Fruit fly (Drosophila melanogaster) whole organism, embryonic: ENCODE data around the gene CG9920.

Experiments used
- Antp ChIP-seq: fragments of 200-800 bp; sonication (Bioruptor generic); optimal IDR thresholded peaks from 3 replicates; lab custom pipeline; 2016; ENCODE audit warnings: missing biosample characterization, missing genetic modification characterization
- B-H2 ChIP-seq: fragments of 200-800 bp; sonication (Bioruptor generic); optimal IDR thresholded peaks from 2 replicates; lab custom pipeline; 2018; ENCODE audit warnings: missing biosample characterization, mild to moderate bottlenecking, missing genetic modification characterization
- BEAF-32 ChIP-seq: fragments of 200-800 bp; sonication (Bioruptor generic); optimal IDR thresholded peaks from 3 replicates; lab custom pipeline; 2017; ENCODE audit warnings: missing biosample characterization, missing genetic modification characterization, mild to moderate bottlenecking, moderate library complexity, missing genetic modification reagents
- Blimp-1 ChIP-seq: fragments of 200-800 bp; sonication (Bioruptor generic); optimal IDR thresholded peaks from 3 replicates; lab custom pipeline; 2018; ENCODE audit warnings: missing biosample characterization, missing genetic modification characterization, mild to moderate bottlenecking, moderate library complexity, missing genetic modification reagents
- CG11085 ChIP-seq: fragments of 200-800 bp; sonication (Bioruptor generic); IDR thresholded peaks from 2 replicates; pipeline ENCODE4 v1.3.6; 2022; ENCODE audit warnings: missing biosample characterization, missing genetic modification characterization
- CG13624 ChIP-seq: fragments of 200-800 bp; sonication (Bioruptor generic); optimal IDR thresholded peaks from 2 replicates; lab custom pipeline; 2016; ENCODE audit warnings: missing biosample characterization, missing genetic modification characterization
- CG14014 ChIP-seq: fragments of 200-800 bp; sonication (Bioruptor generic); IDR thresholded peaks from 2 replicates; pipeline ENCODE4 v1.3.6; 2022; ENCODE audit warnings: missing biosample characterization, missing genetic modification characterization
- CG15073 ChIP-seq: fragments of 200-800 bp; sonication (Bioruptor generic); optimal IDR thresholded peaks from 2 replicates; lab custom pipeline; 2016; ENCODE audit warnings: missing biosample characterization, missing genetic modification characterization
- CG16863 ChIP-seq: fragments of 200-800 bp; sonication (Bioruptor generic); optimal IDR thresholded peaks from 3 replicates; lab custom pipeline; 2016; ENCODE audit warnings: missing biosample characterization, missing genetic modification characterization
- CG17829 ChIP-seq: fragments of 200-800 bp; optimal IDR thresholded peaks from 2 replicates; lab custom pipeline; 2019; ENCODE audit warnings: missing biosample characterization, mild to moderate bottlenecking, missing genetic modification characterization, moderate library complexity
- CG2129 ChIP-seq: fragments of 200-800 bp; sonication (Bioruptor generic); IDR thresholded peaks from 2 replicates; pipeline ENCODE4 v1.3.6; 2022; ENCODE audit warnings: missing biosample characterization, missing genetic modification characterization; ENCODE audit not compliant: partially characterized antibody
- CG31365 ChIP-seq: fragments of 200-800 bp; sonication (Bioruptor generic); optimal IDR thresholded peaks from 2 replicates; lab custom pipeline; 2018; ENCODE audit warnings: missing biosample characterization, mild to moderate bottlenecking, missing genetic modification characterization
- CG3163 ChIP-seq: fragments of 200-800 bp; sonication (Bioruptor generic); optimal IDR thresholded peaks from 3 replicates; lab custom pipeline; 2016; ENCODE audit warnings: missing biosample characterization, missing genetic modification characterization
- CG4730 ChIP-seq: fragments of 200-800 bp; sonication (Bioruptor generic); IDR thresholded peaks from 2 replicates; pipeline ENCODE4 v1.3.6; 2022; ENCODE audit warnings: missing biosample characterization, missing genetic modification characterization
- CG5180 ChIP-seq: fragments of 200-800 bp; sonication (Bioruptor generic); optimal IDR thresholded peaks from 3 replicates; lab custom pipeline; 2017; ENCODE audit warnings: missing biosample characterization, missing genetic modification characterization, mild to moderate bottlenecking, moderate library complexity, missing genetic modification reagents
- CG6254 ChIP-seq: fragments of 200-800 bp; sonication (Bioruptor generic); optimal IDR thresholded peaks from 3 replicates; lab custom pipeline; 2017; ENCODE audit warnings: mild to moderate bottlenecking, missing biosample characterization, missing genetic modification reagents, missing genetic modification characterization
- CG8281 ChIP-seq: fragments of 200-800 bp; sonication (Bioruptor generic); optimal IDR thresholded peaks from 2 replicates; lab custom pipeline; 2018; ENCODE audit warnings: missing biosample characterization, mild to moderate bottlenecking, missing genetic modification characterization, moderate library complexity
- CG9727 ChIP-seq: fragments of 200-800 bp; sonication (Bioruptor generic); optimal IDR thresholded peaks from 3 replicates; lab custom pipeline; 2017; ENCODE audit warnings: missing biosample characterization, mild to moderate bottlenecking, missing genetic modification characterization
- CG9876 ChIP-seq: fragments of 200-800 bp; sonication (Bioruptor generic); optimal IDR thresholded peaks from 2 replicates; lab custom pipeline; 2016; ENCODE audit warnings: missing biosample characterization, missing genetic modification characterization
- CG9932 ChIP-seq: fragments of 200-800 bp; sonication (Bioruptor generic); IDR thresholded peaks from 2 replicates; pipeline ENCODE4 v1.3.6; 2022; ENCODE audit warnings: missing biosample characterization, missing genetic modification characterization
- D ChIP-seq, 2 experiments: fragments of 200-800 bp in 1 of 2; fragments of >200 bp in 1 of 2; sonication (Bioruptor generic) in 1 of 2; optimal IDR thresholded peaks; 2 replicates in 1 of 2; 3 replicates in 1 of 2; lab custom pipeline; 2017; ENCODE audit warnings: mild to moderate bottlenecking in 1 of 2, missing biosample characterization in 1 of 2, missing genetic modification characterization in 1 of 2, missing genetic modification reagents in 1 of 2
- H2.0 ChIP-seq: fragments of 200-800 bp; sonication (Bioruptor generic); IDR thresholded peaks from 2 replicates; pipeline ENCODE4 v1.3.6; 2022; ENCODE audit warnings: missing biosample characterization, missing genetic modification characterization
- Hr78 ChIP-seq, 2 experiments: fragments of 200-800 bp in 1 of 2; fragments of >200 bp in 1 of 2; sonication (Bioruptor generic) in 1 of 2; optimal IDR thresholded peaks; 2 replicates each; lab custom pipeline; 2017 to 2019; ENCODE audit warnings: missing biosample characterization in 2 of 2, missing genetic modification characterization in 2 of 2, mild to moderate bottlenecking in 1 of 2, moderate library complexity in 1 of 2
- Myb ChIP-seq: fragments of 200-800 bp; sonication (Bioruptor generic); optimal IDR thresholded peaks from 2 replicates; lab custom pipeline; 2016; ENCODE audit warnings: missing biosample characterization, missing genetic modification characterization
- Sry-δ ChIP-seq: fragments of 200-800 bp; sonication (Bioruptor generic); optimal IDR thresholded peaks from 2 replicates; lab custom pipeline; 2016; ENCODE audit warnings: missing biosample characterization, missing genetic modification characterization
- Stat92E ChIP-seq, 3 experiments: fragments of >200 bp in 2 of 3; fragments of 200-800 bp in 1 of 3; sonication (Bioruptor generic) in 1 of 3; optimal IDR thresholded peaks; 2 replicates each; lab custom pipeline; 2017 to 2019; ENCODE audit warnings: missing biosample characterization in 3 of 3, missing genetic modification characterization in 3 of 3, mild to moderate bottlenecking in 1 of 3, moderate library complexity in 1 of 3
- abd-A ChIP-seq: fragments of 200-800 bp; sonication (Bioruptor generic); optimal IDR thresholded peaks from 3 replicates; lab custom pipeline; 2019; ENCODE audit warnings: missing biosample characterization, mild to moderate bottlenecking, missing genetic modification characterization, moderate library complexity
- ash1 ChIP-seq: fragments of 200-800 bp; sonication (Bioruptor generic); optimal IDR thresholded peaks from 2 replicates; lab custom pipeline; 2018; ENCODE audit warnings: missing biosample characterization, mild to moderate bottlenecking, missing genetic modification characterization
- bbx ChIP-seq: fragments of 200-800 bp; sonication (Bioruptor generic); IDR thresholded peaks from 2 replicates; pipeline ENCODE4 v1.3.6; 2022; ENCODE audit warnings: missing biosample characterization, missing genetic modification characterization; ENCODE audit not compliant: partially characterized antibody
- crp ChIP-seq, 2 experiments: fragments of 200-800 bp; sonication (Bioruptor generic); optimal IDR thresholded peaks; 2 replicates in 1 of 2; 3 replicates in 1 of 2; lab custom pipeline; 2017; ENCODE audit warnings: missing biosample characterization in 2 of 2, missing genetic modification characterization in 2 of 2, mild to moderate bottlenecking in 1 of 2, moderate library complexity in 1 of 2
- dysf ChIP-seq: fragments of 200-800 bp; sonication (Bioruptor generic); IDR thresholded peaks from 3 replicates; pipeline ENCODE4 v1.3.6; 2022; ENCODE audit warnings: missing biosample characterization, missing genetic modification characterization
- esg ChIP-seq: fragments of 200-800 bp; sonication (Bioruptor generic); conservative IDR thresholded peaks from 2 replicates; pipeline ENCODE4 v1.3.6; 2022; ENCODE audit warnings: missing biosample characterization, missing genetic modification characterization
- eve ChIP-seq, 2 experiments: fragments of >200 bp; optimal IDR thresholded peaks; 2 replicates each; lab custom pipeline; 2017; ENCODE audit warnings: missing biosample characterization in 2 of 2, missing genetic modification characterization in 2 of 2
- exex ChIP-seq: fragments of 200-800 bp; sonication (Bioruptor generic); optimal IDR thresholded peaks from 4 replicates; lab custom pipeline; 2018; ENCODE audit warnings: missing biosample characterization, mild to moderate bottlenecking, missing genetic modification characterization, moderate library complexity
- jigr1 ChIP-seq: fragments of 200-800 bp; sonication (Bioruptor generic); IDR thresholded peaks from 3 replicates; pipeline ENCODE4 v1.3.6; 2022; ENCODE audit warnings: missing biosample characterization, missing genetic modification characterization
- kni ChIP-seq: fragments of 200-800 bp; sonication (Bioruptor generic); optimal IDR thresholded peaks from 3 replicates; lab custom pipeline; 2017; ENCODE audit warnings: mild to moderate bottlenecking, missing biosample characterization, missing genetic modification reagents, missing genetic modification characterization
- lov ChIP-seq, 2 experiments: fragments of 200-800 bp in 1 of 2; fragments of >200 bp in 1 of 2; sonication (Bioruptor generic) in 1 of 2; IDR thresholded peaks in 1 of 2; optimal IDR thresholded peaks in 1 of 2; 2 replicates in 1 of 2; 3 replicates in 1 of 2; pipeline versions ENCODE4 v1.3.6 to Lab custom; 2017 to 2022; ENCODE audit warnings: missing biosample characterization in 1 of 2, missing genetic modification characterization in 1 of 2
- mld ChIP-seq: fragments of 200-800 bp; sonication (Bioruptor generic); IDR thresholded peaks from 3 replicates; pipeline ENCODE4 v1.3.6; 2022; ENCODE audit warnings: missing biosample characterization, missing genetic modification characterization; ENCODE audit not compliant: partially characterized antibody
- nmo ChIP-seq: fragments of 200-800 bp; sonication (Bioruptor generic); optimal IDR thresholded peaks from 2 replicates; lab custom pipeline; 2018; ENCODE audit warnings: missing biosample characterization, mild to moderate bottlenecking, missing genetic modification characterization, moderate library complexity
- ranshi ChIP-seq: fragments of 200-800 bp; sonication (Bioruptor generic); IDR thresholded peaks from 2 replicates; pipeline ENCODE4 v1.3.6; 2022; ENCODE audit warnings: missing biosample characterization, missing genetic modification characterization
- row ChIP-seq: fragments of 200-800 bp; sonication (Bioruptor generic); IDR thresholded peaks from 3 replicates; pipeline ENCODE4 v1.3.6; 2022; ENCODE audit warnings: missing biosample characterization, missing genetic modification characterization
- sens ChIP-seq: fragments of 200-800 bp; sonication (Bioruptor generic); peaks from one replicate; lab custom pipeline; 2016; ENCODE audit warnings: missing biosample characterization, missing genetic modification characterization
- seq ChIP-seq: fragments of 200-800 bp; sonication (Bioruptor generic); IDR thresholded peaks from 2 replicates; pipeline ENCODE4 v1.3.6; 2022; ENCODE audit warnings: missing biosample characterization, missing genetic modification characterization
- shn ChIP-seq: fragments of 200-800 bp; sonication (Bioruptor generic); optimal IDR thresholded peaks from 3 replicates; lab custom pipeline; 2016; ENCODE audit warnings: missing biosample characterization, missing genetic modification characterization
- stwl ChIP-seq: fragments of 200-800 bp; sonication (Bioruptor generic); optimal IDR thresholded peaks from 3 replicates; lab custom pipeline; 2018; ENCODE audit warnings: missing biosample characterization, mild to moderate bottlenecking, missing genetic modification characterization, moderate library complexity
- tin ChIP-seq: fragments of 200-800 bp; sonication (Bioruptor generic); optimal IDR thresholded peaks from 3 replicates; lab custom pipeline; 2016; ENCODE audit warnings: missing biosample characterization, missing genetic modification characterization
- tx ChIP-seq: fragments of 200-800 bp; sonication (Bioruptor generic); optimal IDR thresholded peaks from 2 replicates; lab custom pipeline; 2016; ENCODE audit warnings: missing biosample characterization, missing genetic modification characterization
- zfh1 ChIP-seq: fragments of 200-800 bp; sonication (Bioruptor generic); IDR thresholded peaks from 3 replicates; pipeline ENCODE4 v1.3.6; 2022; ENCODE audit warnings: missing biosample characterization, missing genetic modification characterization

The CG9920 gene

DNA sequence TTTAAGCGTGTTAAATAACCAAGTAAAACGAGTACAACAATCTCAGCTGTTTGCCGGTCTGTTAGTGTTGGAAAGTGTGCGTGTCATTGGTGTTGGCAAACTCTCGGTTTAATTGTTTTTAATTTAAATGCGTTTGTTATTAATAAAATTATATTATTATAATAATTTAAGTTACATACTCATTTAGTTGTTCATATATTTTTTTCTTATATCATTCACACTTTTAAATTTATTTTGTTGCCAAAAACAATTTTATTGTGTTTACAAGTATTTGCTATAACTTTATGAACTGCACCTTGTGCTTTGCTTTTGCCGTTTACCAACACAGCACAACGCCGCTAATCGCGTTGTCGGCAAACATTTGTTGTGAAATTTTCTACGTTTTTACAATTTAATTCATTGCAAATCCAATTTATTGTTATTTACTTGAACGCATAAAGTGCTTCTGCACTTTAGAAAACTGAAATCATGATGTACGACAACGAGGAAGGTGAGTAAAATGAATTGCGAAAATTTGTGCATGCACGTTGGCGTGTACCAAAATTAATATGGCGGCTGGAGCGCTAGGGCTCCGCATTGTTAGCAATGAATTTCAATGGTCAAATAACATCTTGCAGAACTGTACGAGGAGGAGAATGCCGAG, 27.7 kb upstream of the CG9920 start, which contains the start of the genes 140up and Polr2B (continued):
- TF ChIP-seq CG13624 (GFP tag; lab: Kevin White, UChicago) (peak; percentile 80), CG4730 (GFP tag; lab: Robert Waterston, UW) (peak; percentile 88), CG3163 (peak; percentile 23), tin (GFP tag; lab: Kevin White, UChicago) (peak; percentile 94), CG15073 (GFP tag; lab: Kevin White, UChicago) (peak; percentile 67), ranshi (peak; percentile 95), CG9727 (GFP tag; lab: Kevin White, UChicago) (peak; percentile 93), Hr78 (GFP tag; optimal IDR thresholded peaks at IDR 0.05; lab: Kevin White, UChicago) (no peak), abd-A (no peak), tx (GFP tag; lab: Kevin White, UChicago) (peak; percentile 71), BEAF-32 (GFP tag; lab: Kevin White, UChicago) (peak; percentile 27), Antp (peak; percentile 87), D (optimal IDR thresholded peaks at IDR 0.05; lab: Kevin White, UChicago) (no peak), D (GFP tag; optimal IDR thresholded peaks at IDR 0.05; lab: Kevin White, UChicago) (peak; percentile 84), CG6254 (GFP tag; lab: Kevin White, UChicago) (peak; percentile 76), Blimp-1 (GFP tag; lab: Kevin White, UChicago) (peak; percentile 91), CG9932 (GFP tag; lab: Robert Waterston, UW) (peak; percentile 97), seq (GFP tag; lab: Robert Waterston, UW) (peak; percentile 81), dysf (GFP tag; lab: Robert Waterston, UW) (peak; percentile 95), shn (peak; percentile 74), nmo (GFP tag; lab: Kevin White, UChicago) (peak; percentile 95), H2.0 (GFP tag; lab: Robert Waterston, UW) (peak; percentile 87), B-H2 (GFP tag; lab: Kevin White, UChicago) (peak; percentile 95), CG17829 (tag; lab: Kevin White, UChicago) (peak; percentile 96), CG14014 (peak; percentile 88), Stat92E (GFP tag; optimal IDR thresholded peaks at IDR 0.05; lab: Kevin White, UChicago) (no peak), exex (tag; lab: Kevin White, UChicago) (peak; percentile 73), jigr1 (GFP tag; lab: Robert Waterston, UW) (peak; percentile 80; the same call in 2 of the 3 replicates), kni (GFP tag; lab: Kevin White, UChicago) (peak; percentile 47), CG16863 (GFP tag; lab: Kevin White, UChicago) (peak; percentile 60), CG2129 (GFP tag; lab: Robert Waterston, UW) (no peak), Myb (GFP tag; lab: Kevin White, UChicago) (peak; percentile 46), eve (GFP tag; optimal IDR thresholded peaks at IDR 0.05; lab: Kevin White, UChicago) (no peak), lov (optimal IDR thresholded peaks at IDR 0.05; lab: Kevin White, UChicago) (no peak), lov (GFP tag; IDR thresholded peaks at IDR 0.05; lab: Robert Waterston, UW) (peak; percentile 78; the same call in 1 of the 3 replicates), esg (peak; percentile 90), row (GFP tag; lab: Robert Waterston, UW) (peak; percentile 98), ash1 (GFP tag; lab: Kevin White, UChicago) (no peak), CG31365 (tag; lab: Kevin White, UChicago) (no peak), CG8281 (tag; lab: Kevin White, UChicago) (peak; percentile 72), sens (peak; percentile 95), CG5180 (GFP tag; lab: Kevin White, UChicago) (peak; percentile 58), bbx (GFP tag; lab: Robert Waterston, UW) (no peak), zfh1 (peak; percentile 88), CG11085 (peak; percentile 94), stwl (peak; percentile 91), Sry-δ (GFP tag; lab: Kevin White, UChicago) (peak; percentile 34), crp (GFP tag; optimal IDR thresholded peaks at IDR 0.05; lab: Kevin White, UChicago) (peak; percentile 52 to 91), CG9876 (peak; percentile 55), mld (GFP tag; lab: Robert Waterston, UW) (no peak)
